Worm (Caenorhabditis elegans) whole organism, L4/young adult: ENCODE measurements around the gene ogt-1.

ENCODE experiments used
- W03F9.2 ChIP-seq: fragments of 150-350 bp; optimal IDR thresholded peaks from 2 replicates; lab custom pipeline; 2014; ENCODE audit warnings: missing biosample characterization, missing genetic modification characterization
- dao-5 ChIP-seq: sonication (generic microtip); optimal IDR thresholded peaks from 2 replicates; lab custom pipeline; 2016; ENCODE audit warnings: missing genotype, missing genetic modification characterization, moderate library complexity, missing compliant biosample characterization
- him-1 ChIP-seq: sonication (generic microtip); optimal IDR thresholded peaks from 2 replicates; lab custom pipeline; 2016; ENCODE audit warnings: missing genotype, missing genetic modification reagents, missing genetic modification characterization, missing compliant biosample characterization

Gene ogt-1

DNA sequence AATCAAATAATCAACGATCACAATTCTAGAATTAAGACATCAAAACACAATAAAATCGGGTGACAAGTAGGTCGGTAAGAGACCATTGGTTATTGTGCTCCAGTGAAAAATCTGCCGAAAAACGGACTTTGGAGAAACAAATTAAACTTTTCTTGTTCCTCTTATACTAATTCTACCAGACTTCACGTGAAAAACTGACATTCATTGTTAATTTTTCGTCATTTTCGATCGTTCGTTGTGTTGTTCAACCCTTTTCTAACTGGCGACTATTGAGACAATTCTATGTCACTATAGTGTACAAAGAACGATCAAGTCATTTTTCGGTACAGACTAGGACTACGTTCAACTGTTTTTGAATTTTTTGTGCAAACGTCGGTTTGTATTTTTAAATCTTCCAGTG is 33.1 kb downstream of the ogt-1 start:
- TF ChIP-seq him-1: no peak
- no peak for TF ChIP-seq dao-5 (tag; lab: Kevin White, UChicago)
- no peak for TF ChIP-seq W03F9.2 (tag; lab: Kevin White, UChicago)

DNA sequence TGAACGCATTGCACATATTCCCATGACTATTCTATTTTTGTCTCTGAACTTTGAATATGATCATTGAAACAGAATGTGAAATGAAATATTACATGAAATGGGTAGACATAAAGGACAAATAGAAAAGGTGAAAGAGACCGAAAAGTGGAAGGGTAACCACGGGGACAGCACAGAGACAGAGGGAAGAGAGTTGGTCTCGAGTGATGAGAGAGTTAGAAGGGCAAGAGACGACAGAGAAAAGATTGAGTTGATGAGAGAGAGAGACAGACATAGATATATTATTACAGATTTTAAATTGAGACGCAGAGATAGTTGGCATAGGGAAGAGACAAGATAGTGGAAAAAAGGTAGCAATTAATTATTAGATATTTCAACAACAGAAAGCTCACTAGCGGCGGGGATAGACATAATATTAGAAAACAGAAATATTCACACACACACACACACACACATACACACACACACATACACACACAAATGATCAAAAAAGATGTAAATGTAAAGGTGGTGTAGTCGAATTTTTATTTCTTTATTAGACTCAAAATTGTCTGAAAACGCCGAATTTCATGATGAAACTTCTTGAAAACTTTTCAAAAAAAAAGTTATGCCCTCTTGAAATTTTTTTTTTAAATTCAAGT is 36.9 kb downstream of the ogt-1 start:
- peak; percentile 56 for TF ChIP-seq W03F9.2 (tag; lab: Kevin White, UChicago)
- no peak for TF ChIP-seq dao-5 (tag; lab: Kevin White, UChicago)
- no peak for TF ChIP-seq him-1

DNA sequence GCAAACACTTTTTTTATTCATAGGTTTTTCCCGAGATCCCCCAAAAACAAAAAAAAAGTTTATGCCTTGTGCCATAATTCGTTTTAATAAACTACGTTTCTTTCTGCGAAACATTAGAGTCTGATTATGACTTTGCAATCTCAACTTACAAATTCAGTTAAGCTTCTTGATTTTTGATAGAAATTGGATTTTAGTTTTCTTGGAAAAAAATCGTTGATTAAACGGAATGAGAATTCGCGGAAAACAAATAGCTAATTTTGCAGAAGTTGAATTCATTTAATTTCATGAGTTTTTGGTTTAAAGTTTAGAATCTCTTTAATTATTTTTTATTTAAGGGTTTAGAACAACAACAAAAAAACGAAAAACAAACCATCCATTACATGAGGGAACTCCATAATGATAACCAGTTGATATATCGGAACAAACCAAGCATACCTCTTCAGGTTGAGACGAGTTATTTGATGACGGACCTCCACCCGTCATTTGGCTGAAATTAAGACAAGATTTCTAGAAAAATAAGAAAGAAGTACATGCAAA is 38.6 kb downstream of the ogt-1 start, which contains the start of gene nhr-10:
Gene nhr-10, minus strand, starts transcription at position 487 of the 537 bp plus-strand sequence.
- TF ChIP-seq him-1 (no peak), W03F9.2 (tag; lab: Kevin White, UChicago) (no peak)

DNA sequence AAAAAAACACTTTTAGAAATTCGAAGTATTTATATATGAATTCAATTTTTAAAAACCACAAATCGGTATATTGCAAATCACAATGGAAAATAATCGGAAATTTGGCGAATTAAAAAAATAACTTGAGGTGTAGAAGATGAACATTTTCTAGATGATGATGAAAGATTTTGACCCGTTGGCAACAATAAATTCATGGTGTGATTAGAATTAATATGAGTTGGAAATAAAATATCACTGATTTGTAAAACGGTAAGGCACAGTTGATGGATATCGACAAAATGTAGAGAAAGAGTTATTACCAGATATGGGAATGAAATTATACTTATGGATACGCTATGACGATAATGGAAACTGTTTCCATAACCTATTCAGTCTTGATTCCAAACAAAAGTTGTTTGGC is 41.3 kb downstream of the ogt-1 start:
- no peak for TF ChIP-seq dao-5 (tag; lab: Kevin White, UChicago)
- no peak for TF ChIP-seq W03F9.2 (tag; lab: Kevin White, UChicago)
- no peak for TF ChIP-seq him-1

DNA sequence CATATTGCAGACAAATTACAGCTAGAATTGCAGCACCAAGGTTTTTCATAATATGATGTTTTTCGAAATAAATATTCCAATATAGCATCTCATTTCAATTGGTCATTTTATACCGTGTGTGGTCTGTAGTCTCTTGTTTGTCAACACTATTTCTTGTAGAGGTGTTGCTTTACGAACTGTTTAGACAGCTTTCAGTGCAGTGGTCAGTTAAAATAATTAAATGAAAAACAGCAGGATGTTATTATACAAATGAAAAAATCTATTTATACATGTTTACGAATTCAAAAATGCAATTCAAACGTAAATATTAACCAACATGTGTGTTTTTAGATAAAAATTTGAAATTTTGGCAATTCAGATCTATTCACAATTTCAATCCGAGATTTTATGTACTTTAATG is 41.8 kb downstream of the ogt-1 start, which contains the start of gene B0280.7:
Gene B0280.7, minus strand, starts transcription at position 101 of the 400 bp plus-strand sequence.
- no peak for TF ChIP-seq dao-5 (tag; lab: Kevin White, UChicago)
- TF ChIP-seq him-1: no peak
- no peak for TF ChIP-seq W03F9.2 (tag; lab: Kevin White, UChicago)

DNA sequence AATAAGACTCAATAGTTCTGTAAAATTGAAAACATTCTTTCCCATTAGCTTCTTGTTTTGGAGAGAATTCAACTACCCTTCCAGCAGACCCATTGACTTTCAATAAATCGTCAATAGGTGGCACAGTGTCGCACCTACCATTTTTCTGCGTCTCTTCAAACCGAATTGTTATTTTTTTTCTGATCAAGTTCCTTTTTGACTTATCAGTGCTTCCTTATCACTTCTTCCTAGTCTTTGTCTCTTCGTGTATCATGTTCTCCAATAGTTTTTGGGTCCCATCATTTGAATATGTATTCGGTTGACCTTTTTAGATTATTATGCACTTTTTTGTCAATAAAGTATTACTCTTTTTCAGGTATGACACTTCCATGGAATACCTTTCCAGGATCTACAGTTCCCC is 45.6 kb downstream of the ogt-1 start, which contains the start of gene odd-1:
Gene odd-1, plus strand, starts transcription at position 349 of the 400 bp plus-strand sequence.
- no peak for TF ChIP-seq him-1
- TF ChIP-seq W03F9.2 (tag; lab: Kevin White, UChicago): no peak
- TF ChIP-seq dao-5 (tag; lab: Kevin White, UChicago): no peak

DNA sequence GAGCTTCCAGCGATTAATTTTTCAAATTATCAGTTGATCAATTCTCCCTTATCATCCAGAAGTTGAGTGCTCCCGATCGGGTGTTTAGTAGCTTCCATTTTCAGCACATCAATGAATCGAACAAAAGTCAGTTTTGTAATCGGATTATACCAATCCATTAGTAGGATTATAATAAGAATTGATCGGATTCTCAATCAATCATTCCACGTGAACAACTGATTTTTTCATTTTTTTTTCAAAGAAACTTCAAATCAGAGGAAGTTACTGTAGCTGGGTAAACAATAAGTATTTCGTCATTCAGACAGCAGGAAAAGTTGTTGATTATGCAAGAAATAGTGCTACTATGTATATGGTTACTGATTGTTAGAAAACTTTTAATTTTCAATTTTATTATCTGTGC is 46.7 kb downstream of the ogt-1 start:
- TF ChIP-seq him-1: no peak
- TF ChIP-seq dao-5 (tag; lab: Kevin White, UChicago): no peak
- TF ChIP-seq W03F9.2 (tag; lab: Kevin White, UChicago): no peak

DNA sequence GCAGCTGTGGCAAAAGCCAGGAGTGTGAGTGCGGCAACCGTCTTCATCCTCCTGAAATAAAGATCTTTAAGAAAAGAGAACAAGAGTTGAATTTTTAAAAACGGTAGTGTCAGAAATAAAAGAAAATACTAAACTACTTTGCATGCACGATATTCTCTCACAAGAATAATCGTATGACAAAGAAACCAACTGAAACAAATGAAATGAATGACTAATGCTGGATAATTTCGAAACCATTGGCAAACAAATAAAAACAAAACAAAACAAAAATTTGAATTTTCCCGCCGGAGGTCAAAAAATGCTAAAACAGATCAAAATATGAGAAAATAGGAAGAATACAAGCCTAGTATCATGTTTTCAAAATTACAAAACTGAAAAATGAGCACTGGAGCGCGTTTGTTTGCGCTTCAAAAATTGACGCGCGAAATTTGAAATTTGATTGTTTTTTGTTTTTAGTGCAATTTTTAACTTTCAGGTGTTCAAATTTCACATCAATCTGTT is 49.6 kb downstream of the ogt-1 start, which contains the start of gene cpg-2:
Gene cpg-2, minus strand, starts transcription at position 51 of the 501 bp plus-strand sequence.
- TF ChIP-seq him-1 (no peak), dao-5 (tag; lab: Kevin White, UChicago) (no peak), W03F9.2 (tag; lab: Kevin White, UChicago) (no peak)

DNA sequence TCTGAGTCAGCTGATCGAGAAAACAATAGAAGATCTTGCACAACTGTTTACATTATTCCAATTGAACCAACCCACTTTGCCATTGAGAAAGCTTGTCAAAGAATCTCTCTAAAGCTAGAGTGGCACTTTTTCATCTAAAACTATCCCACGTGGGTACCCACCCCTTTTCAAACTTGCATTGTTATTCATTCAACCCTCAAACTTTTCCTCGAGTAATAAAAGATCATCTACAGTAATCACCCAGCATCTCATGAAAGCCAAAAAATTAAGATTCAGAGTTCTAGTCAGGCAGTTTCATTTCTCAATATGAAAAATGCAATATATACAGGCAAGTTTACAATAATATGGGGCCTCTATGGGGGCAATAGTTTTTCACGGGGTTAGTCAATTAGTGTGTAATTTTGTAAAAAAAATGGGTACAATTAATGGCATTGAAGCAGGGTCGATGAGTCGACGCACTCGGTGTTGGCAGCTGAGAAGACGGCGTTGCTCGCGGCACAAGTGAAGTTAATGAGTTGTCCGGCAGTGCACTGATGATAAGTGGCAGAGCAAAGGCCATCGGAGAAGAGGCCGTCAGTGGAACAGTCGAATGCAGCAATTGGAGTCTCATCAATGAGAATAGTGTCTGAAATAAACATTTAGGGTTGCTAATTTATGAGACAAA is 51.7 kb downstream of the ogt-1 start:
- TF ChIP-seq W03F9.2 (tag; lab: Kevin White, UChicago) (peak; percentile 21), dao-5 (tag; lab: Kevin White, UChicago) (no peak)

DNA sequence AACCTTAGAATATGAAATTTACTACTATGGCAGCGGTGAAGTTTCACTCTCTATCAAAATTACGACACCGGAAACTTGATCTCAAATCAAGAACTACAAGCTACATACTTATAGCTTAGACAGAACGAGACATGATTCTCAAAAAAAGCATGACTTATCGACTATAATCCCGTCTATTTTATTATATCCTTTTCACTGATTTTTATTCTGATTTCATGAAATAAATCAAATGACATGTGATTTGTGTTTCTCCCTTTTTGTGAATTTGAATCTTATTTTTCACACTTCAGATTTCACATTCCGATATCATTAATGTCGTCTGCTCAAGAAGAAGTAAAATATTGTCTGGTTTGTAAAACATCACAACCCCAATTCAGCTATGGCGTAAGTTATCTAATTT is 53.6 kb downstream of the ogt-1 start, which contains the start of gene ZK418.11:
Gene ZK418.11, plus strand, starts transcription at position 289 of the 400 bp plus-strand sequence.
- TF ChIP-seq dao-5 (tag; lab: Kevin White, UChicago) (no peak), W03F9.2 (tag; lab: Kevin White, UChicago) (no peak), him-1 (no peak)

DNA sequence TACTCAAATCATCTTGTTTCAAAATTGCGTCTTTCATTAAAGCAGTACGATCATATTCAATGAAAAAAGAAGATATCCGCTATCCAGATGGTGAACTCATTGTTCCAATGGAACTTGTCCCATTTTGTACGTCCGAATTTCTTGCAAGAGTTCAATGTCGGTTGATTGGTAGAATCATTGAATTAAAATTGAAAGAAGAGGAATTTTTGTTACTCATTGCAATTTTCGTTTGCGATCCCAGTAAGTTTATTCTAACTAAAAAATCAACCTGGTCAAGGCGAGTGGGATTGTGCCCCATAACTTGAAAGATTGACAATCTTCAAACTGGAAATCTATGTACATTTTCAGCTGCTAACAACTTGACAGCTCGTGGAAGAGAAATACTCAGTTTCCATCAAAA is 57.1 kb downstream of the ogt-1 start:
- no peak for TF ChIP-seq dao-5 (tag; lab: Kevin White, UChicago)
- no peak for TF ChIP-seq him-1
- TF ChIP-seq W03F9.2 (tag; lab: Kevin White, UChicago): no peak
